Fruit fly (Drosophila melanogaster): ENCODE results near the gene Nop56.
A peak's percentile ranks its signal among the peaks of the same experiment; 100 is the strongest.

Nop56 gene

DNA sequence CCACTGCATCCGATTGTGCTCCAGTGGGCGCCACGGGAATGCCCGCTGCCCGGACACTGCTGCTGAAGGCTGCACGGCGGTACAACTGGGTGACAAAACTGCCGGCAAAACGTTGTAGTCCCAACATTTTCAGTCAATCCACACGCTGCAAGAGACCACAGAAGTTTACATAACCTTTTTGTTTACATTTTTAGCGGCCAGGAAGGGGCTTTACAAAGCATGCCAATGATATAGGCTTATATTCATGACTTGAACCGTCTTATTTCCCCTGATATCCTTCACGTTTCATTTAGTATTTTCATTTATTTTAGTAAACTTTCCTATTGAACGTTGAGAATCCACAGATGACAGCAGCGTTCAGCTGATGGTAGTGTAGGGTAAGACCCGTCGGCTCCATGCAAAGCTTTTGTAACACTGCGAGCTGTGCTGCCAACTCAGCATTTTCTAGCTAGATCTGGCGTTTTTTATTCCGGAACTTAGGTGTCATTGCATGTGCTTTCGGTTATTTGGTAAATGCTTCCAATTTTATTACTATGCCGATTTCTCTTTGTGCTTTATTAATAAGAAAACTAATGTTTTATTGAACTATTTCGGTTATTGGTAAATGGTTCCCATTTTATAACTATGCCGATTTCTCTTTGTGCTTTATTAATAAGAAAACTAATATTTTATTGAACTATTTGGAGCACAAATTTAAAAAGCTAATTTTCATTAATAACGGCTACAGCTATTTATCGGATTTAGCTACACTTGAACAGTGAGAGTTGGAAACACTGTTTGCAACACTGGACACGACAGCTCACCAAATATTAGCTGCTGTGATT is 10.1 kb downstream of the Nop56 start, which contains the start of the genes CG13850 and lqfR (continued):
- peak; percentile 48 for TF ChIP-seq tup (GFP tag; optimal IDR thresholded peaks at IDR 0.05)
- no peak for TF ChIP-seq crol (GFP tag; IDR thresholded peaks at IDR 0.05)
- TF ChIP-seq CG10959 (GFP tag; IDR thresholded peaks at IDR 0.05): no peak
- peak; percentile 67 for TF ChIP-seq CG17385 (GFP tag; optimal IDR thresholded peaks at IDR 0.05)
- no peak for TF ChIP-seq CG34422 (GFP tag; IDR thresholded peaks at IDR 0.05)
- TF ChIP-seq mirr (GFP tag; optimal IDR thresholded peaks at IDR 0.05): no peak
- peak; percentile 81 for TF ChIP-seq jumu (GFP tag; optimal IDR thresholded peaks at IDR 0.05)
- TF ChIP-seq CG17912 (GFP tag; optimal IDR thresholded peaks at IDR 0.05): peak; percentile 19
- TF ChIP-seq CG1529 (GFP tag; optimal IDR thresholded peaks at IDR 0.05): peak; percentile 44
- TF ChIP-seq Nf-YA (GFP tag; IDR thresholded peaks at IDR 0.05): no peak
- TF ChIP-seq disco-r (GFP tag; optimal IDR thresholded peaks at IDR 0.05): no peak
- TF ChIP-seq bigmax (GFP tag; optimal IDR thresholded peaks at IDR 0.05): peak; percentile 73
- peak; percentile 70 for TF ChIP-seq Ets97D (GFP tag; optimal IDR thresholded peaks at IDR 0.05)
- peak; percentile 71 for TF ChIP-seq Meics (GFP tag; optimal IDR thresholded peaks at IDR 0.05)
- no peak for TF ChIP-seq CG5180 (GFP tag; optimal IDR thresholded peaks at IDR 0.05)
- peak; percentile 58 for TF ChIP-seq CG10462 (GFP tag; optimal IDR thresholded peaks at IDR 0.05)
- no peak for TF ChIP-seq CG7839 (tag; optimal IDR thresholded peaks at IDR 0.05)
- no peak for TF ChIP-seq Deaf1 (tag; optimal IDR thresholded peaks at IDR 0.05)
- TF ChIP-seq wdn (GFP tag; IDR thresholded peaks at IDR 0.05): no peak; the same call in 1 of the 2 replicates
- peak; percentile 2 for TF ChIP-seq CG8388 (GFP tag; optimal IDR thresholded peaks at IDR 0.05)
- TF ChIP-seq D19A (tag; optimal IDR thresholded peaks at IDR 0.05): no peak
- peak; percentile 41 for TF ChIP-seq CG17186 (GFP tag; optimal IDR thresholded peaks at IDR 0.05)
- no peak for TF ChIP-seq Dll (GFP tag; IDR thresholded peaks at IDR 0.05; ENCODE audit: partially characterized antibody)
- TF ChIP-seq org-1 (GFP tag; optimal IDR thresholded peaks at IDR 0.05): peak; percentile 45
- peak; percentile 34 for TF ChIP-seq CG8359 (GFP tag; optimal IDR thresholded peaks at IDR 0.05; ENCODE audit: borderline replicate concordance)
- no peak for TF ChIP-seq lov (optimal IDR thresholded peaks at IDR 0.05)
- no peak for TF ChIP-seq lov (GFP tag; IDR thresholded peaks at IDR 0.05)
- TF ChIP-seq gcm (GFP tag; optimal IDR thresholded peaks at IDR 0.05): no peak
- peak; percentile 29 for TF ChIP-seq CG1792 (GFP tag; optimal IDR thresholded peaks at IDR 0.05)
- TF ChIP-seq croc (GFP tag; conservative IDR thresholded peaks at IDR 0.05): peak; percentile 39; the same call in 1 of the 3 replicates
- TF ChIP-seq CG7987 (GFP tag; optimal IDR thresholded peaks at IDR 0.05): peak; percentile 6
- peak; percentile 75 for TF ChIP-seq phol (tag; optimal IDR thresholded peaks at IDR 0.05)
- no peak; the same call in 2 of the 3 replicates for TF ChIP-seq CG34224 (GFP tag; IDR thresholded peaks at IDR 0.05; ENCODE audit: partially characterized antibody)
- TF ChIP-seq lmd (GFP tag; IDR thresholded peaks at IDR 0.05): peak; percentile 64
- TF ChIP-seq Nf-YC (tag; optimal IDR thresholded peaks at IDR 0.05): no peak
- peak; percentile 72 for TF ChIP-seq Dad (GFP tag; optimal IDR thresholded peaks at IDR 0.05)
- TF ChIP-seq az2 (GFP tag; optimal IDR thresholded peaks at IDR 0.05): peak; percentile 71
- no peak; the same call in 1 of the 2 replicates for TF ChIP-seq Taf1 (GFP tag; IDR thresholded peaks at IDR 0.05)
- TF ChIP-seq PHDP (tag; optimal IDR thresholded peaks at IDR 0.05): no peak
- TF ChIP-seq HHEX (GFP tag; optimal IDR thresholded peaks at IDR 0.05): peak; percentile 56
- TF ChIP-seq Lim3 (GFP tag; IDR thresholded peaks at IDR 0.05): no peak
- TF ChIP-seq ab (GFP tag; optimal IDR thresholded peaks at IDR 0.05): peak; percentile 28
- peak; percentile 17 for TF ChIP-seq corto (GFP tag; optimal IDR thresholded peaks at IDR 0.05)
- peak; percentile 68 for TF ChIP-seq trh (GFP tag; optimal IDR thresholded peaks at IDR 0.05)
- no peak for TF ChIP-seq Blimp-1 (GFP tag; optimal IDR thresholded peaks at IDR 0.05)
- TF ChIP-seq Ada2b (GFP tag; IDR thresholded peaks at IDR 0.05): no peak; the same call in 1 of the 2 replicates
- TF ChIP-seq CG14441 (GFP tag; IDR thresholded peaks at IDR 0.05): peak; percentile 43; the same call in 1 of the 2 replicates
- peak; percentile 69 for TF ChIP-seq Six4 (GFP tag; optimal IDR thresholded peaks at IDR 0.05)
- TF ChIP-seq Optix (GFP tag; IDR thresholded peaks at IDR 0.05): no peak

All from whole organism, embryonic.